Fruit fly (Drosophila melanogaster) whole organism, adult: Measurements from ENCODE around the gene CG31220.

ENCODE experiments used
- CG11617 ChIP-seq: fragments of 200-800 bp; sonication (Bioruptor generic); optimal IDR thresholded peaks from 2 replicates; lab custom pipeline; 2017; ENCODE audit warnings: mild to moderate bottlenecking, missing biosample characterization, missing genetic modification reagents, missing genetic modification characterization
- CG14711 ChIP-seq: fragments of 200-800 bp; sonication (Bioruptor generic); optimal IDR thresholded peaks from 2 replicates; lab custom pipeline; 2018; ENCODE audit warnings: missing biosample characterization, mild to moderate bottlenecking, missing genetic modification characterization, moderate library complexity
- CG1620 ChIP-seq: fragments of 200-800 bp; sonication (Bioruptor generic); optimal IDR thresholded peaks from 2 replicates; lab custom pipeline; 2016; ENCODE audit warnings: missing biosample characterization, missing genetic modification characterization
- CG33017 ChIP-seq: fragments of 200-800 bp; sonication (Bioruptor generic); optimal IDR thresholded peaks from 2 replicates; lab custom pipeline; 2018; ENCODE audit warnings: missing biosample characterization, mild to moderate bottlenecking, missing genetic modification characterization, moderate library complexity
- CG5204 ChIP-seq: fragments of 200-800 bp; sonication (Bioruptor generic); optimal IDR thresholded peaks from 2 replicates; lab custom pipeline; 2016; ENCODE audit warnings: missing biosample characterization, missing genetic modification characterization
- CG7045 ChIP-seq: fragments of 200-800 bp; sonication (Bioruptor generic); optimal IDR thresholded peaks from 2 replicates; lab custom pipeline; 2017; ENCODE audit warnings: missing biosample characterization, mild to moderate bottlenecking, missing genetic modification characterization
- CG7101 ChIP-seq: fragments of 200-800 bp; sonication (Bioruptor generic); optimal IDR thresholded peaks from 2 replicates; lab custom pipeline; 2018; ENCODE audit warnings: missing biosample characterization, mild to moderate bottlenecking, missing genetic modification characterization, moderate library complexity
- Clk ChIP-seq: fragments of 200-800 bp; sonication (Bioruptor generic); optimal IDR thresholded peaks from 2 replicates; lab custom pipeline; 2017; ENCODE audit warnings: missing biosample characterization, missing genetic modification characterization
- Crg-1 ChIP-seq: fragments of 200-800 bp; sonication (Bioruptor generic); optimal IDR thresholded peaks from 2 replicates; lab custom pipeline; 2016; ENCODE audit warnings: missing biosample characterization, missing genetic modification characterization
- Hr96 ChIP-seq: fragments of 200-800 bp; sonication (Bioruptor generic); optimal IDR thresholded peaks from 2 replicates; lab custom pipeline; 2016; ENCODE audit warnings: missing biosample characterization, missing genetic modification characterization
- bab1 ChIP-seq: fragments of 200-800 bp; sonication (Bioruptor generic); optimal IDR thresholded peaks from 3 replicates; lab custom pipeline; 2019; ENCODE audit warnings: missing biosample characterization, mild to moderate bottlenecking, missing genetic modification characterization, moderate library complexity
- cic ChIP-seq: fragments of 200-800 bp; sonication (Bioruptor generic); optimal IDR thresholded peaks from 2 replicates; lab custom pipeline; 2017; ENCODE audit warnings: missing biosample characterization, mild to moderate bottlenecking, missing genetic modification characterization, moderate library complexity
- kay ChIP-seq: fragments of 200-800 bp; sonication (Bioruptor generic); peaks from one replicate; lab custom pipeline; 2016; ENCODE audit warnings: missing biosample characterization, missing genetic modification characterization, borderline replicate concordance
- ovo ChIP-seq: fragments of 200-800 bp; sonication (Bioruptor generic); optimal IDR thresholded peaks from 2 replicates; lab custom pipeline; 2016; ENCODE audit warnings: missing biosample characterization, missing genetic modification characterization
- pad ChIP-seq: fragments of 200-800 bp; sonication (Bioruptor generic); optimal IDR thresholded peaks from 3 replicates; lab custom pipeline; 2017; ENCODE audit warnings: missing biosample characterization, missing genetic modification characterization, mild to moderate bottlenecking, moderate library complexity, missing genetic modification reagents
- tj ChIP-seq: fragments of 200-800 bp; sonication (Bioruptor generic); optimal IDR thresholded peaks from 3 replicates; lab custom pipeline; 2017; ENCODE audit warnings: missing biosample characterization, mild to moderate bottlenecking, missing genetic modification characterization, moderate library complexity
- toe ChIP-seq: fragments of 200-800 bp; sonication (Bioruptor generic); optimal IDR thresholded peaks from 2 replicates; lab custom pipeline; 2016; ENCODE audit warnings: missing biosample characterization, missing genetic modification characterization

Gene CG31220

DNA sequence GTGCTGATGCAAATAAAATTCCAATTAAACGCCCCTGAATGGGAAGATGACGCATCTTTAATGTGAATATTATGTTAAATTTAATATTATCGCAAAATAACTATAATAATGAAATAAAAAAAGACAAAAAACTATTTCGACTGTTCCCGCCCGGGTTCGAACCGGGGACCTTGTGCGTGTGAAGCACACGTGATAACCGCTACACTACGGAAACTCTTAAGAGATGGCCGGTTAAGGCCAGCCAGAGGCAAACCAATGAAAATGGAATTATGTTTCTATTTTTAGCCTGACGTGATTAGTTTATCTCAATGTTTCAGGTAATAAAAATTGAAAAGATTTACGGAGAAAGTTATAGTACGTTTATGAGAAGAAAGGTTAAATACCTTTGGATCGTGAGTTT is 23.8 kb downstream of the CG31220 start:
- TF ChIP-seq CG5204 (GFP tag; lab: Kevin White, UChicago) (no peak), Clk (GFP tag; lab: Kevin White, UChicago) (no peak), CG33017 (tag; lab: Kevin White, UChicago) (no peak), CG14711 (tag; lab: Kevin White, UChicago) (no peak), kay (GFP tag; lab: Kevin White, UChicago) (no peak), tj (GFP tag; lab: Kevin White, UChicago) (no peak), CG7045 (GFP tag; lab: Kevin White, UChicago) (no peak), bab1 (GFP tag; lab: Kevin White, UChicago) (no peak), Crg-1 (GFP tag; lab: Kevin White, UChicago) (no peak), Hr96 (GFP tag; lab: Kevin White, UChicago) (no peak)

DNA sequence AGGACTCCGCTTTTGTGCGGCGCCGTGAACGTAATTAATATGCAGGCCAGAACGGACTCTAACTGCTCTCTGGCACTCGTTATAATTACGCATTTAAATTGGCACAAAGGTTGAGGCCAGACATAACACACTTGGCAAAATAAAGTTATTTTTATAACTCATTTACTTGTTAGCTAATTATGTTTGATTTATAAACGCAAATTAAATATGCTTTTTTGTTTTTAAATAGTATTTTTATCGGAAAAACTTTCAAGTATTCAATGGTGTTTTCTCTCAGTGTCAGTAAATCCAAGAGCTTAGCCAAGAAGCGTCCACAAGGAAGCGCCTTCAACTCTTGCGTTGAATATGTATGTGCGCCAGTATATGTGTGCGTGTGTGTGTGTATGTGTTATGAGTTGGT is 24.6 kb downstream of the CG31220 start:
- TF ChIP-seq bab1 (GFP tag; lab: Kevin White, UChicago), result no peak
- TF ChIP-seq Clk (GFP tag; lab: Kevin White, UChicago), result no peak
- no peak for TF ChIP-seq CG11617
- no peak for TF ChIP-seq CG5204 (GFP tag; lab: Kevin White, UChicago)
- TF ChIP-seq ovo, result no peak
- no peak for TF ChIP-seq CG7101
- TF ChIP-seq kay (GFP tag; lab: Kevin White, UChicago), result no peak
- TF ChIP-seq pad (GFP tag; lab: Kevin White, UChicago), result no peak
- no peak for TF ChIP-seq CG1620
- no peak for TF ChIP-seq Crg-1 (GFP tag; lab: Kevin White, UChicago)
- TF ChIP-seq cic, result no peak
- no peak for TF ChIP-seq CG14711 (tag; lab: Kevin White, UChicago)

DNA sequence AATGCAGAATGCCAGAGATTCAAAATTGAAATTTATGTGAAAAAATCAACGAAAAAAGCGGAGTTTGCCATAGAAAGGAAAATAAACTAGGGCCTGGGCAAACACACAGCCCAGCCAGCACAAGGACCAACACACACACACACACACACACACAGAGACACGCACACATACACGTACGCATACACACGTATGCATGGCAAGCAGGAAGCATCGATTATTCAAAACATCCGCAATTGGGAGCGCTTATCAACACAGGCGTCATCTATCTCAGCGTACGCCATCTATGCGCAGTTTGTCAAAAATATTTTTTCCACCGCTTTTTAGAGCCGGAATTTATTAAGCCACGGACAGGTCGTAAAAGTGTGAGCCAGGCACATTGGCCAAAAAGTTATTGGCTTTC is 31.5 kb downstream of the CG31220 start:
- TF ChIP-seq tj (GFP tag; lab: Kevin White, UChicago), result no peak
- TF ChIP-seq CG11617, result no peak

DNA sequence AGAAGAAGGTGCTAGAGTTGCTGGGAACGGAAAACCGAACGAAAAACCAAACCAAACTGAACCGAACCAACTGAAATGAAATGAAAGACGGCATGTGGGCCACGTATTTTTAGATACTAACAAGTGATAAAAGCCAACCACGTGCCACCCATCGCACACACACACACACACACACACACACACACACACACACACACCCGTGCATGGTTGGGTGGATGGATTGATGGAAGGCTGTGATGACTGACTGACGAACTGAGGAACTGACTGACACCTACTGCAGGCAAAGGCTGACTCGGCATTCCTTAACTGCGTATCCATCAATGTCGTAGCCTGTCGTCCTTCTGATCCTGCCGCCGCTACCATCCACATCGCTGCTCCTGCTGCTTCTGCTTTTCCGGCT is 34.1 kb downstream of the CG31220 start:
- TF ChIP-seq ovo (no peak), CG7045 (GFP tag; lab: Kevin White, UChicago) (no peak), Clk (GFP tag; lab: Kevin White, UChicago) (no peak), toe (no peak), tj (GFP tag; lab: Kevin White, UChicago) (no peak), pad (GFP tag; lab: Kevin White, UChicago) (no peak), CG5204 (GFP tag; lab: Kevin White, UChicago) (no peak), CG14711 (tag; lab: Kevin White, UChicago) (no peak), bab1 (GFP tag; lab: Kevin White, UChicago) (no peak), kay (GFP tag; lab: Kevin White, UChicago) (no peak), CG7101 (no peak), CG33017 (tag; lab: Kevin White, UChicago) (no peak)
